Worm (Caenorhabditis elegans): ENCODE measurements around the gene srh-8.
A peak's percentile ranks its signal among the peaks of the same experiment; 100 is the strongest.

srh-8 gene

DNA sequence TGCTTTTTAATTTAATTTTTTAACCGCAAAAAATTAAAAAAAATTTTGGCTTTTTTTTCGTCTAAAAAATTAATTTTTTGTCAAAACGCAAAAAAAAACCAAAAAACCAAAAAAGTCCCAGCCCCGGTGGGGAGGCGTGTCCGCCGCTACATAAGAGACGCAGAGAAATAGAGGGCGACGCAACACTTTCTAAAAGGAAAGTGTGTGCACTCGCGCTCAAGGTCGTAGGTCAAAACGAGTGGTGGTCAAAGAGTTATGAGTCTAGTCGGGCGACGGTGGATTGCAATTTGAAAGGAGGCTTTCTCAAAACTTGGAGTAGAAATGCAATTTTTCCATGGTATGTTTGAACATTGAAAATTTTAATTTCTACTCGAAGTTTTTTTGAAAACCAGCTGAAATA lies 742 bp upstream of the srh-8 start (continued):
- TF ChIP-seq lin-40 (tag; optimal IDR thresholded peaks at IDR 0.05) (no peak), somi-1 (GFP tag; optimal IDR thresholded peaks at IDR 0.05) (no peak), lsl-1 (GFP tag; optimal IDR thresholded peaks at IDR 0.05) (no peak), K11D2.4 (GFP tag; IDR thresholded peaks at IDR 0.05) (no peak), hlh-26 (GFP tag; conservative IDR thresholded peaks at IDR 0.05) (no peak), B0035.1 (tag; optimal IDR thresholded peaks at IDR 0.05) (no peak), Y95B8A.8 (GFP tag; IDR thresholded peaks at IDR 0.05) (no peak), athp-1 (tag; optimal IDR thresholded peaks at IDR 0.05) (no peak), let-526 (GFP tag; IDR thresholded peaks at IDR 0.05) (no peak), mxl-1 (tag; optimal IDR thresholded peaks at IDR 0.05) (no peak), fkh-3 (tag; optimal IDR thresholded peaks at IDR 0.05) (no peak), hsf-1 (GFP tag; IDR thresholded peaks at IDR 0.05) (peak; percentile 58; the same call in 1 of the 2 replicates), cebp-1 (GFP tag; IDR thresholded peaks at IDR 0.05) (no peak), cebp-1 (tag; optimal IDR thresholded peaks at IDR 0.05) (no peak), rpc-1 (optimal IDR thresholded peaks at IDR 0.05) (no peak), rpc-1 (tag; optimal IDR thresholded peaks at IDR 0.05) (no peak), tbp1 (GFP tag; optimal IDR thresholded peaks at IDR 0.05) (no peak), lsy-27 (tag; optimal IDR thresholded peaks at IDR 0.05; ENCODE audit: borderline replicate concordance, insufficient read depth) (no peak), Y53G8AR.9 (GFP tag; conservative IDR thresholded peaks at IDR 0.05) (no peak), K12H6.12 (tag; optimal IDR thresholded peaks at IDR 0.05) (no peak), mcd-1 (GFP tag; IDR thresholded peaks at IDR 0.05) (no peak), madf-3 (GFP tag; IDR thresholded peaks at IDR 0.05) (no peak), bed-2 (GFP tag; IDR thresholded peaks at IDR 0.05) (no peak), ceh-40 (GFP tag; IDR thresholded peaks at IDR 0.05) (no peak), egl-44 (GFP tag; IDR thresholded peaks at IDR 0.05) (no peak), zim-3 (tag; optimal IDR thresholded peaks at IDR 0.05) (no peak), snpc-3.4 (tag; optimal IDR thresholded peaks at IDR 0.05) (no peak), Y79H2A.3 (GFP tag; conservative IDR thresholded peaks at IDR 0.05) (no peak), ama-1 (optimal IDR thresholded peaks at IDR 0.05) (no peak), ama-1 (GFP tag; optimal IDR thresholded peaks at IDR 0.05) (no peak), Y56A3A.18 (GFP tag; IDR thresholded peaks at IDR 0.05) (no peak), nfya-2 (GFP tag; IDR thresholded peaks at IDR 0.05) (no peak), xnd-1 (tag; optimal IDR thresholded peaks at IDR 0.05) (peak; percentile 90), ceh-27 (GFP tag; optimal IDR thresholded peaks at IDR 0.05) (no peak), ets-4 (GFP tag; optimal IDR thresholded peaks at IDR 0.05) (no peak), T26A5.8 (tag; optimal IDR thresholded peaks at IDR 0.05) (no peak), snpc-4 (GFP tag; optimal IDR thresholded peaks at IDR 0.05) (no peak), snpc-4 (tag; optimal IDR thresholded peaks at IDR 0.05) (no peak), lin-54 (GFP tag; optimal IDR thresholded peaks at IDR 0.05) (no peak), D2030.7 (GFP tag; IDR thresholded peaks at IDR 0.05) (peak; percentile 46; the same call in 1 of the 2 replicates), F10E7.11 (tag; optimal IDR thresholded peaks at IDR 0.05) (no peak), ceh-58 (GFP tag; IDR thresholded peaks at IDR 0.05) (no peak), unc-130 (GFP tag; optimal IDR thresholded peaks at IDR 0.05) (no peak), gei-17 (GFP tag; optimal IDR thresholded peaks at IDR 0.05) (no peak), C17E4.6 (GFP tag; IDR thresholded peaks at IDR 0.05) (no peak), hmg-1.2 (GFP tag; IDR thresholded peaks at IDR 0.05) (peak; percentile 77), ztf-25 (GFP tag; IDR thresholded peaks at IDR 0.05) (no peak), T07F8.4 (tag; optimal IDR thresholded peaks at IDR 0.05) (no peak), pbrm-1 (GFP tag; IDR thresholded peaks at IDR 0.05) (no peak), hlh-12 (tag; optimal IDR thresholded peaks at IDR 0.05) (no peak), rcor-1 (GFP tag; IDR thresholded peaks at IDR 0.05) (no peak), nhr-120 (GFP tag; IDR thresholded peaks at IDR 0.05) (no peak)
